Worm (Caenorhabditis elegans) whole organism, L3 larva: ENCODE measurements around the gene cyp-35A1.

Experiments
- R02D3.7 ChIP-seq: fragments of 150-350 bp; optimal IDR thresholded peaks from 2 replicates; lab custom pipeline; 2014; ENCODE audit warnings: missing biosample characterization, missing genetic modification characterization
- ama-1 ChIP-seq: fragments of 150-350 bp; optimal IDR thresholded peaks from 2 replicates; lab custom pipeline; 2018
- ceh-9 ChIP-seq: sonication (generic microtip); optimal IDR thresholded peaks from 2 replicates; lab custom pipeline; 2018; ENCODE audit warnings: missing biosample characterization, missing genetic modification characterization
- fos-1 ChIP-seq: fragments of 150-350 bp; optimal IDR thresholded peaks from 2 replicates; lab custom pipeline; 2014; ENCODE audit warnings: missing biosample characterization, missing genetic modification characterization
- nhr-11 ChIP-seq: fragments of 150-350 bp; optimal IDR thresholded peaks from 2 replicates; lab custom pipeline; 2014; ENCODE audit warnings: missing biosample characterization, missing genetic modification characterization
- unc-39 ChIP-seq: sonication (generic microtip); optimal IDR thresholded peaks from 4 replicates; lab custom pipeline; 2017; ENCODE audit warnings: missing biosample characterization, missing genetic modification characterization

DNA sequence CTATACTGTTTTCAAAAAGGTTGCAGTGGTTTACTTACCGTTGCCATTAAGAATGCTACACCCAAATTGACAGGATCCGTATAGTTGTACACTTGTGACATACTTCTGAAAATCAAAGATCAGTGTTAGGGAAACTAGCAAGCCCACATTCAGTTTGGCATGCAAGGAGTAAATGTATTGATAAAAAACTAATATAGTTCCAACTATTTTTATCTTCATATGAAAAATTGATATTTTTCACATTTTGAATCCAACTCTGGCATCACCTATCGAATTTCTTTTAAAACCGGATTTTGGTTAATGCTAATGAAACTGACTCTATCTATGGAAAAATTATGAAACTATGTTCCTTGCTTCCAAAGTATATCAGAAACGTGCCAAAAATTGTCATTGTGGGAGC is 36.3 kb downstream of the cyp-35A1 start, which contains the start of gene srx-92:
- no peak for TF ChIP-seq fos-1 (tag; lab: Kevin White, UChicago)
- no peak for TF ChIP-seq nhr-11 (tag; lab: Kevin White, UChicago)
- TF ChIP-seq unc-39 (tag; lab: Kevin White, UChicago), result no peak
- TF ChIP-seq ama-1 (lab: Kevin White, UChicago), result no peak
- no peak for TF ChIP-seq R02D3.7 (tag; lab: Kevin White, UChicago)
- TF ChIP-seq ceh-9 (tag; lab: Kevin White, UChicago), result no peak
